Fruit fly (Drosophila melanogaster): ENCODE measurements around the gene Prat.

Prat gene

dm6 chr3R:7911482-7911881 is at the start of gene Prat:
TSS of gene Prat (minus strand) at chr3R:7911779.
- TF ChIP-seq esn (GFP tag; optimal IDR thresholded peaks at IDR 0.05), result peak; percentile 0
- TF ChIP-seq svp (GFP tag), result peak; percentile 79
- no peak for TF ChIP-seq CG15336 (GFP tag; IDR thresholded peaks at IDR 0.05)

- TF ChIP-seq CG8119 (GFP tag; IDR thresholded peaks at IDR 0.05) (no peak), dsx (GFP tag; optimal IDR thresholded peaks at IDR 0.05; ENCODE audit: poor library complexity, severe bottlenecking) (peak; percentile 84)
Observed at dm6 chr3R:7961348-7961747, 49.8 kb upstream of the Prat start.

dm6 chr3R:7957008-7957407 is 45.4 kb upstream of the Prat start:
- TF ChIP-seq fd85E (GFP tag; optimal IDR thresholded peaks at IDR 0.05) (no peak), Sox102F (GFP tag; optimal IDR thresholded peaks at IDR 0.05) (no peak), Lpt (GFP tag; optimal IDR thresholded peaks at IDR 0.05) (peak; percentile 1), CG11762 (GFP tag; optimal IDR thresholded peaks at IDR 0.05; ENCODE audit: insufficient read depth) (no peak), Hr38 (GFP tag; optimal IDR thresholded peaks at IDR 0.05) (no peak), dsx (GFP tag; optimal IDR thresholded peaks at IDR 0.05; ENCODE audit: poor library complexity, severe bottlenecking) (peak; percentile 100), CG6163 (GFP tag; IDR thresholded peaks at IDR 0.05) (no peak), Eip78C (GFP tag) (peak; percentile 25), CG31627 (GFP tag; optimal IDR thresholded peaks at IDR 0.05) (no peak)

- TF ChIP-seq Smox (GFP tag; optimal IDR thresholded peaks at IDR 0.05) (no peak), Sox102F (GFP tag; optimal IDR thresholded peaks at IDR 0.05) (peak; percentile 7), ss (GFP tag; optimal IDR thresholded peaks at IDR 0.05) (peak in 1 of 2 experiments; percentile 83), CG32006 (GFP tag; optimal IDR thresholded peaks at IDR 0.05) (no peak), CG6854 (GFP tag; optimal IDR thresholded peaks at IDR 0.05) (peak; percentile 11), dsx (GFP tag; optimal IDR thresholded peaks at IDR 0.05; ENCODE audit: poor library complexity, severe bottlenecking) (peak; percentile 94)
Observed at dm6 chr3R:7954477-7954876, 42.9 kb upstream of the Prat start.

- no peak for TF ChIP-seq CG6792 (GFP tag; optimal IDR thresholded peaks at IDR 0.05)
- peak; percentile 24 for TF ChIP-seq acj6 (GFP tag; optimal IDR thresholded peaks at IDR 0.05)
- peak; percentile 1 for TF ChIP-seq pdm3 (GFP tag; optimal IDR thresholded peaks at IDR 0.05)
- TF ChIP-seq Sox102F (GFP tag; optimal IDR thresholded peaks at IDR 0.05), result no peak
- TF ChIP-seq lz (GFP tag; optimal IDR thresholded peaks at IDR 0.05), result no peak
- TF ChIP-seq achi (GFP tag; optimal IDR thresholded peaks at IDR 0.05), result peak; percentile 28
- TF ChIP-seq CG3032 (tag; optimal IDR thresholded peaks at IDR 0.05), result peak; percentile 58
- TF ChIP-seq Hr39 (GFP tag; optimal IDR thresholded peaks at IDR 0.05), result no peak
- no peak for TF ChIP-seq CG11902 (GFP tag; optimal IDR thresholded peaks at IDR 0.05)
- TF ChIP-seq cyc (GFP tag; optimal IDR thresholded peaks at IDR 0.05), result no peak
- no peak for TF ChIP-seq esn (GFP tag; optimal IDR thresholded peaks at IDR 0.05)
- peak; percentile 0 for TF ChIP-seq fd59A (GFP tag; optimal IDR thresholded peaks at IDR 0.05)
- peak; percentile 15 for TF ChIP-seq CG34406 (GFP tag; optimal IDR thresholded peaks at IDR 0.05)
- no peak for TF ChIP-seq CG11762 (GFP tag; optimal IDR thresholded peaks at IDR 0.05; ENCODE audit: insufficient read depth)
- TF ChIP-seq CG6276 (GFP tag; optimal IDR thresholded peaks at IDR 0.05), result no peak
- peak; percentile 66 for TF ChIP-seq Ets96B (tag; optimal IDR thresholded peaks at IDR 0.05)
- TF ChIP-seq Hr38 (GFP tag; optimal IDR thresholded peaks at IDR 0.05), result no peak
- peak; percentile 49 for TF ChIP-seq svp (GFP tag)
- TF ChIP-seq Ets21C (GFP tag; optimal IDR thresholded peaks at IDR 0.05), result no peak
- TF ChIP-seq ss (GFP tag; optimal IDR thresholded peaks at IDR 0.05), result peak in 1 of 2 experiments; percentile 38
- TF ChIP-seq OdsH (GFP tag; optimal IDR thresholded peaks at IDR 0.05), result peak; percentile 6
- TF ChIP-seq topi (GFP tag; optimal IDR thresholded peaks at IDR 0.05), result no peak
- peak; percentile 26 for TF ChIP-seq CG10631 (GFP tag; optimal IDR thresholded peaks at IDR 0.05)
- TF ChIP-seq fd85E (GFP tag; optimal IDR thresholded peaks at IDR 0.05), result no peak
- TF ChIP-seq vri (GFP tag; optimal IDR thresholded peaks at IDR 0.05), result no peak
- TF ChIP-seq CG1621 (tag; optimal IDR thresholded peaks at IDR 0.05), result no peak
- no peak for TF ChIP-seq Smox (GFP tag; optimal IDR thresholded peaks at IDR 0.05)
- TF ChIP-seq dsx (GFP tag; optimal IDR thresholded peaks at IDR 0.05; ENCODE audit: poor library complexity, severe bottlenecking), result peak; percentile 72
- TF ChIP-seq Sox14 (GFP tag; optimal IDR thresholded peaks at IDR 0.05), result no peak
- TF ChIP-seq net (GFP tag; optimal IDR thresholded peaks at IDR 0.05), result peak; percentile 5
- TF ChIP-seq Eip75B (GFP tag; optimal IDR thresholded peaks at IDR 0.05), result peak; percentile 19
- TF ChIP-seq CG8632 (GFP tag; optimal IDR thresholded peaks at IDR 0.05), result peak; percentile 20
- TF ChIP-seq Lpt (GFP tag; optimal IDR thresholded peaks at IDR 0.05), result no peak
- no peak for TF ChIP-seq Gug (GFP tag; IDR thresholded peaks at IDR 0.05)
Observed at dm6 chr3R:7953041-7953788, 41.6 kb upstream of the Prat start.
